Fruit fly (Drosophila melanogaster) whole organism, embryonic: Measurements from ENCODE around the gene scpr-A.

ENCODE experiments used
- Bgb ChIP-seq: fragments of 200-800 bp; sonication (Bioruptor generic); IDR thresholded peaks from 2 replicates; pipeline ENCODE4 v1.3.6; 2022; ENCODE audit warnings: missing biosample characterization, missing genetic modification characterization; ENCODE audit not compliant: partially characterized antibody
- CG10147 ChIP-seq: fragments of 200-800 bp; sonication (Bioruptor generic); optimal IDR thresholded peaks from 2 replicates; lab custom pipeline; 2019; ENCODE audit warnings: missing biosample characterization, mild to moderate bottlenecking, missing genetic modification characterization, moderate library complexity
- CG10209 ChIP-seq: fragments of 200-800 bp; sonication (Bioruptor generic); optimal IDR thresholded peaks from 3 replicates; lab custom pipeline; 2017; ENCODE audit warnings: missing biosample characterization, mild to moderate bottlenecking, missing genetic modification characterization, missing genetic modification reagents
- CG10321 ChIP-seq: fragments of 200-800 bp; sonication (Bioruptor generic); IDR thresholded peaks from 2 replicates; pipeline ENCODE4 v1.3.6; 2022; ENCODE audit warnings: missing biosample characterization, missing genetic modification characterization
- CG11723 ChIP-seq: fragments of 200-800 bp; sonication (Bioruptor generic); optimal IDR thresholded peaks from 2 replicates; lab custom pipeline; 2017; ENCODE audit warnings: missing biosample characterization, mild to moderate bottlenecking, missing genetic modification characterization
- CG13123 ChIP-seq: fragments of 200-800 bp; sonication (Bioruptor generic); optimal IDR thresholded peaks from 2 replicates; lab custom pipeline; 2016; ENCODE audit warnings: missing biosample characterization, missing genetic modification characterization
- CG13287 ChIP-seq: fragments of 200-800 bp; sonication (Bioruptor generic); IDR thresholded peaks from 2 replicates; pipeline ENCODE4 v1.3.6; 2022; ENCODE audit warnings: missing biosample characterization, missing genetic modification characterization; ENCODE audit not compliant: partially characterized antibody
- CG13775 ChIP-seq: fragments of 200-800 bp; sonication (Bioruptor generic); optimal IDR thresholded peaks from 3 replicates; lab custom pipeline; 2017; ENCODE audit warnings: missing biosample characterization, mild to moderate bottlenecking, missing genetic modification characterization
- CG1647 ChIP-seq: fragments of 200-800 bp; sonication (Bioruptor generic); optimal IDR thresholded peaks from 3 replicates; lab custom pipeline; 2016; ENCODE audit warnings: missing biosample characterization, missing genetic modification characterization
- CG2678 ChIP-seq: fragments of 200-800 bp; sonication (Bioruptor generic); optimal IDR thresholded peaks from 3 replicates; lab custom pipeline; 2019; ENCODE audit warnings: missing biosample characterization, mild to moderate bottlenecking, missing genetic modification characterization, moderate library complexity
- CG4820 ChIP-seq: fragments of 200-800 bp; sonication (Bioruptor generic); optimal IDR thresholded peaks from 3 replicates; lab custom pipeline; 2016; ENCODE audit warnings: missing biosample characterization, missing genetic modification characterization
- CG5953 ChIP-seq: fragments of 200-800 bp; sonication (Bioruptor generic); IDR thresholded peaks from 2 replicates; pipeline ENCODE4 v1.3.6; 2022; ENCODE audit warnings: missing biosample characterization, missing genetic modification characterization
- CG6254 ChIP-seq: fragments of 200-800 bp; sonication (Bioruptor generic); optimal IDR thresholded peaks from 3 replicates; lab custom pipeline; 2017; ENCODE audit warnings: mild to moderate bottlenecking, missing biosample characterization, missing genetic modification reagents, missing genetic modification characterization
- CG7786 ChIP-seq: fragments of 200-800 bp; sonication (Bioruptor generic); optimal IDR thresholded peaks from 2 replicates; lab custom pipeline; 2016; ENCODE audit warnings: missing biosample characterization, missing genetic modification characterization
- CG7987 ChIP-seq: fragments of 200-800 bp; sonication (Bioruptor generic); optimal IDR thresholded peaks from 2 replicates; lab custom pipeline; 2018; ENCODE audit warnings: missing biosample characterization, mild to moderate bottlenecking, missing genetic modification characterization, moderate library complexity
- CG8388 ChIP-seq: fragments of 200-800 bp; sonication (Bioruptor generic); optimal IDR thresholded peaks from 2 replicates; lab custom pipeline; 2019; ENCODE audit warnings: missing biosample characterization, mild to moderate bottlenecking, missing genetic modification characterization, moderate library complexity
- CG9797 ChIP-seq: fragments of 200-800 bp; sonication (Bioruptor generic); optimal IDR thresholded peaks from 3 replicates; lab custom pipeline; 2018; ENCODE audit warnings: missing biosample characterization, mild to moderate bottlenecking, missing genetic modification characterization
- Chrac-16 ChIP-seq: fragments of 200-800 bp; sonication (Bioruptor generic); optimal IDR thresholded peaks from 3 replicates; lab custom pipeline; 2016; ENCODE audit warnings: missing biosample characterization, missing genetic modification characterization
- D ChIP-seq, 2 experiments: fragments of 200-800 bp in 1 of 2; fragments of >200 bp in 1 of 2; sonication (Bioruptor generic) in 1 of 2; optimal IDR thresholded peaks; 2 replicates in 1 of 2; 3 replicates in 1 of 2; lab custom pipeline; 2017; ENCODE audit warnings: mild to moderate bottlenecking in 1 of 2, missing biosample characterization in 1 of 2, missing genetic modification characterization in 1 of 2, missing genetic modification reagents in 1 of 2
- Dbx ChIP-seq: fragments of 200-800 bp; sonication (Bioruptor generic); IDR thresholded peaks from 3 replicates; pipeline ENCODE4 v1.3.6; 2022; ENCODE audit warnings: missing biosample characterization, missing genetic modification characterization
- Eip74EF ChIP-seq, 2 experiments: fragments of 200-800 bp in 1 of 2; fragments of >200 bp in 1 of 2; sonication (Bioruptor generic) in 1 of 2; optimal IDR thresholded peaks; 2 replicates each; lab custom pipeline; 2017 to 2019; ENCODE audit warnings: missing biosample characterization in 2 of 2, missing genetic modification characterization in 2 of 2, mild to moderate bottlenecking in 1 of 2, moderate library complexity in 1 of 2
- Jarid2 ChIP-seq: fragments of 200-800 bp; sonication (Bioruptor generic); optimal IDR thresholded peaks from 3 replicates; lab custom pipeline; 2017; ENCODE audit warnings: mild to moderate bottlenecking, missing biosample characterization, missing genetic modification reagents, missing genetic modification characterization
- MESR4 ChIP-seq: fragments of 200-800 bp; sonication (Bioruptor generic); optimal IDR thresholded peaks from 2 replicates; lab custom pipeline; 2018; ENCODE audit warnings: missing biosample characterization, mild to moderate bottlenecking, missing genetic modification characterization, moderate library complexity
- Mad ChIP-seq: fragments of 200-800 bp; sonication (Bioruptor generic); optimal IDR thresholded peaks from 2 replicates; lab custom pipeline; 2016; ENCODE audit warnings: missing biosample characterization, missing genetic modification characterization
- Max ChIP-seq: fragments of 200-800 bp; sonication (Bioruptor generic); optimal IDR thresholded peaks from 2 replicates; lab custom pipeline; 2016; ENCODE audit warnings: missing biosample characterization, mild to moderate bottlenecking, missing genetic modification characterization
- Ptx1 ChIP-seq: fragments of 200-800 bp; sonication (Bioruptor generic); IDR thresholded peaks from 2 replicates; pipeline ENCODE4 v1.3.6; 2022; ENCODE audit warnings: missing biosample characterization, missing genetic modification characterization
- Vsx1 ChIP-seq: fragments of 200-800 bp; sonication (Bioruptor generic); optimal IDR thresholded peaks from 2 replicates; lab custom pipeline; 2017; ENCODE audit warnings: missing biosample characterization, mild to moderate bottlenecking, missing genetic modification characterization, missing genetic modification reagents
- YL-1 ChIP-seq: fragments of 200-800 bp; sonication (Bioruptor generic); optimal IDR thresholded peaks from 3 replicates; lab custom pipeline; 2017; ENCODE audit warnings: missing biosample characterization, mild to moderate bottlenecking, missing genetic modification characterization
- ato ChIP-seq: fragments of 200-800 bp; sonication (Bioruptor generic); IDR thresholded peaks from 2 replicates; pipeline ENCODE4 v1.3.6; 2022; ENCODE audit warnings: missing biosample characterization, missing genetic modification characterization; ENCODE audit not compliant: partially characterized antibody
- cad ChIP-seq: fragments of >200 bp; optimal IDR thresholded peaks from 2 replicates; lab custom pipeline; 2017; ENCODE audit warnings: missing biosample characterization, missing genetic modification characterization
- caup ChIP-seq: fragments of 200-800 bp; sonication (Bioruptor generic); optimal IDR thresholded peaks from 3 replicates; lab custom pipeline; 2017; ENCODE audit warnings: missing biosample characterization, mild to moderate bottlenecking, missing genetic modification characterization, moderate library complexity; ENCODE audit not compliant: severe bottlenecking
- cg ChIP-seq: fragments of 200-800 bp; sonication (Bioruptor generic); optimal IDR thresholded peaks from 3 replicates; lab custom pipeline; 2019; ENCODE audit warnings: missing biosample characterization, mild to moderate bottlenecking, missing genetic modification characterization, moderate library complexity
- eve ChIP-seq, 2 experiments: fragments of >200 bp; optimal IDR thresholded peaks; 2 replicates each; lab custom pipeline; 2017; ENCODE audit warnings: missing biosample characterization in 2 of 2, missing genetic modification characterization in 2 of 2
- ewg ChIP-seq: fragments of 200-800 bp; sonication (Bioruptor generic); optimal IDR thresholded peaks from 3 replicates; lab custom pipeline; 2017; ENCODE audit warnings: mild to moderate bottlenecking, missing biosample characterization, missing genetic modification reagents, missing genetic modification characterization
- fd3F ChIP-seq: fragments of 200-800 bp; sonication (Bioruptor generic); optimal IDR thresholded peaks from 2 replicates; lab custom pipeline; 2018; ENCODE audit warnings: missing biosample characterization, mild to moderate bottlenecking, missing genetic modification characterization, moderate library complexity
- fd96Cb ChIP-seq: fragments of 200-800 bp; sonication (Bioruptor generic); optimal IDR thresholded peaks from 2 replicates; lab custom pipeline; 2018; ENCODE audit warnings: missing biosample characterization, mild to moderate bottlenecking, missing genetic modification characterization, moderate library complexity
- hbn ChIP-seq: fragments of 200-800 bp; sonication (Bioruptor generic); IDR thresholded peaks from 2 replicates; pipeline ENCODE4 v1.3.6; 2022; ENCODE audit warnings: missing biosample characterization, missing genetic modification characterization; ENCODE audit not compliant: partially characterized antibody
- her ChIP-seq: fragments of 200-800 bp; sonication (Bioruptor generic); optimal IDR thresholded peaks from 2 replicates; lab custom pipeline; 2016; ENCODE audit warnings: missing biosample characterization, missing genetic modification characterization
- insv ChIP-seq, 2 experiments: fragments of 200-800 bp; sonication (Bioruptor generic); optimal IDR thresholded peaks; 3 replicates each; lab custom pipeline; 2016 to 2018; ENCODE audit warnings: missing biosample characterization in 2 of 2, missing genetic modification characterization in 2 of 2
- jing ChIP-seq: fragments of 200-800 bp; sonication (Bioruptor generic); optimal IDR thresholded peaks from 2 replicates; lab custom pipeline; 2018; ENCODE audit warnings: missing biosample characterization, mild to moderate bottlenecking, missing genetic modification characterization
- salm ChIP-seq: fragments of 200-800 bp; sonication (Bioruptor generic); optimal IDR thresholded peaks from 2 replicates; lab custom pipeline; 2018; ENCODE audit warnings: missing biosample characterization, mild to moderate bottlenecking, missing genetic modification characterization
- sisA ChIP-seq: fragments of 200-800 bp; sonication (Bioruptor generic); IDR thresholded peaks from 2 replicates; pipeline ENCODE4 v1.3.6; 2022; ENCODE audit warnings: missing biosample characterization, missing genetic modification characterization
- sna ChIP-seq: fragments of 200-800 bp; sonication (Bioruptor generic); IDR thresholded peaks from 2 replicates; pipeline ENCODE4 v1.3.6; 2022; ENCODE audit warnings: missing biosample characterization, missing genetic modification characterization; ENCODE audit not compliant: partially characterized antibody
- toy ChIP-seq: fragments of 200-800 bp; sonication (Bioruptor generic); IDR thresholded peaks from 2 replicates; pipeline ENCODE4 v1.3.6; 2022; ENCODE audit warnings: missing biosample characterization, missing genetic modification characterization
- trem ChIP-seq: fragments of 200-800 bp; optimal IDR thresholded peaks from 3 replicates; lab custom pipeline; 2019; ENCODE audit warnings: missing biosample characterization, mild to moderate bottlenecking, missing genetic modification characterization, moderate library complexity
- vfl ChIP-seq: fragments of 200-800 bp; sonication (Bioruptor generic); optimal IDR thresholded peaks from 2 replicates; lab custom pipeline; 2016; ENCODE audit warnings: missing biosample characterization, missing genetic modification characterization
- zen ChIP-seq: fragments of 200-800 bp; sonication (Bioruptor generic); optimal IDR thresholded peaks from 3 replicates; lab custom pipeline; 2018; ENCODE audit warnings: missing biosample characterization, mild to moderate bottlenecking, missing genetic modification characterization, moderate library complexity

Gene scpr-A

DNA sequence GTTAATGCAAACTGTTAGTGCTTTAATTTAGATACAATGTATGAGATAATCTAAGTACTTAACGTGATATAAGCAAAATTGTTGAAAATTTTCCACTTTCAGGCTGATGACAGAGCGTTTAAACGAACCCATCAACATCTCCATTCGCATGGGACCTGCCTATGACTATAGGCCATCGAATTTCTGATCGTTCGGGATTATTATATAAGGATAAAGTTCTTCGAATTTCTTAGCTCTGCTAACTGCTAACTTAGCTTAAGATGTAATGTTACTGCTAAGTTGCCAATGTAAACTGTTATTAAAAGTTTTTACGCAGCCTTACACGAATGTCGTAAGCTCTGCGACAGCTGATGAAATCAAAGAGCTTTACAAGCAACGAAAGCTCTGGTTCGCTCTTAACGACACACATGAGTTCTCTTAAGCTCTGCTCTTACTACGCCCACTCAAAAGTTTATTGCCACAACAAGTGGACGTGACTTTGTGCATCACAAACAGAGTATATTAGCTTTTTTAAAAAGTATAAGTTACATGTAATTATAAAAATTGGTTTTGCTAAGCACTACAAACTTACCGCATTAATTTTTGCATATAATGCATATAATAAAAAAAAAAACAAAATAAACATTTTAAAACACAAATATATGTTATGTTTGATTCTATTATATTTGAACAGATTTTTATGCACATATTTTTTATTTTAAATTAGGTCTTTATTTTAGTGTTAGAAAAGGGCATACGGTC lies 44.2 kb upstream of the scpr-A start (continued):
- TF ChIP-seq Eip74EF (GFP tag; optimal IDR thresholded peaks at IDR 0.05; lab: Kevin White, UChicago): peak in 1 of 2 experiments; percentile 100
- TF ChIP-seq CG10147 (GFP tag; lab: Kevin White, UChicago): peak; percentile 99
- TF ChIP-seq CG11723 (GFP tag; lab: Kevin White, UChicago): peak; percentile 96
- peak; percentile 86 for TF ChIP-seq CG7786
- peak; percentile 20; the same call in 1 of the 2 replicates for TF ChIP-seq CG13287 (GFP tag; lab: Robert Waterston, UW)
- peak; percentile 97 for TF ChIP-seq salm
- peak; percentile 96 for TF ChIP-seq Vsx1 (GFP tag; lab: Kevin White, UChicago)
- no peak for TF ChIP-seq cad
- peak; percentile 90 for TF ChIP-seq YL-1 (GFP tag; lab: Kevin White, UChicago)
- TF ChIP-seq Max (GFP tag; lab: Kevin White, UChicago): peak; percentile 97
- TF ChIP-seq Ptx1 (GFP tag; lab: Robert Waterston, UW): peak; percentile 99
- TF ChIP-seq CG5953 (GFP tag; lab: Robert Waterston, UW): peak; percentile 96
- TF ChIP-seq ewg (GFP tag; lab: Kevin White, UChicago): peak; percentile 97
- peak; percentile 98 for TF ChIP-seq CG13775
- TF ChIP-seq vfl (GFP tag; lab: Kevin White, UChicago): peak; percentile 76
- TF ChIP-seq caup: peak; percentile 98
- TF ChIP-seq Dbx: peak; percentile 99
- TF ChIP-seq CG10321 (GFP tag; lab: Robert Waterston, UW): peak; percentile 79
- TF ChIP-seq zen: peak; percentile 96
- TF ChIP-seq MESR4 (GFP tag; lab: Kevin White, UChicago): peak; percentile 19
- no peak for TF ChIP-seq D (optimal IDR thresholded peaks at IDR 0.05; lab: Kevin White, UChicago)
- peak; percentile 99 for TF ChIP-seq D (GFP tag; optimal IDR thresholded peaks at IDR 0.05; lab: Kevin White, UChicago)
- TF ChIP-seq CG2678: peak; percentile 100
- peak; percentile 51; the same call in 1 of the 2 replicates for TF ChIP-seq Bgb
- peak; percentile 68 for TF ChIP-seq cg
- peak; percentile 97 for TF ChIP-seq CG4820 (GFP tag; lab: Kevin White, UChicago)
- peak; percentile 33 for TF ChIP-seq CG9797
- TF ChIP-seq her: peak; percentile 18
- peak; percentile 99 for TF ChIP-seq fd96Cb
- TF ChIP-seq toy (GFP tag; lab: Robert Waterston, UW): peak; percentile 93
- peak; percentile 94 for TF ChIP-seq CG13123 (GFP tag; lab: Kevin White, UChicago)
- TF ChIP-seq hbn (GFP tag; lab: Robert Waterston, UW): no peak
- TF ChIP-seq ato (GFP tag; lab: Robert Waterston, UW): no peak
- TF ChIP-seq sisA (GFP tag; lab: Robert Waterston, UW): peak; percentile 99
- TF ChIP-seq jing (GFP tag; lab: Kevin White, UChicago): peak; percentile 91
- peak; percentile 93 for TF ChIP-seq CG7987 (GFP tag; lab: Kevin White, UChicago)
- TF ChIP-seq Chrac-16 (GFP tag; lab: Kevin White, UChicago): peak; percentile 92
- peak; percentile 81 for TF ChIP-seq CG1647 (GFP tag; lab: Kevin White, UChicago)
- no peak for TF ChIP-seq sna (GFP tag; lab: Robert Waterston, UW)
- peak; percentile 86 for TF ChIP-seq Mad (GFP tag; lab: Kevin White, UChicago)
- TF ChIP-seq Jarid2 (GFP tag; lab: Kevin White, UChicago): peak; percentile 91
- TF ChIP-seq CG10209 (GFP tag; lab: Kevin White, UChicago): peak; percentile 99
- peak in 1 of 2 experiments; percentile 99 for TF ChIP-seq eve (GFP tag; optimal IDR thresholded peaks at IDR 0.05; lab: Kevin White, UChicago)
- TF ChIP-seq insv (GFP tag; optimal IDR thresholded peaks at IDR 0.05; lab: Kevin White, UChicago): peak in 1 of 2 experiments; percentile 79
- TF ChIP-seq CG6254 (GFP tag; lab: Kevin White, UChicago): peak; percentile 94
- TF ChIP-seq fd3F (GFP tag; lab: Kevin White, UChicago): peak; percentile 98
- TF ChIP-seq trem (tag; lab: Kevin White, UChicago): peak; percentile 86
- peak; percentile 98 for TF ChIP-seq CG8388 (GFP tag; lab: Kevin White, UChicago)
